Fruit fly (Drosophila melanogaster) whole organism, embryonic: ENCODE measurements around the gene Polr2M.

Experiments used
- Adf1 ChIP-seq: fragments of 200-800 bp; sonication (Bioruptor generic); IDR thresholded peaks from 2 replicates; pipeline ENCODE4 v1.3.6; 2022; ENCODE audit warnings: missing biosample characterization, missing genetic modification characterization
- Bgb ChIP-seq: fragments of 200-800 bp; sonication (Bioruptor generic); IDR thresholded peaks from 2 replicates; pipeline ENCODE4 v1.3.6; 2022; ENCODE audit warnings: missing biosample characterization, missing genetic modification characterization; ENCODE audit not compliant: partially characterized antibody
- CG10979 ChIP-seq: fragments of 200-800 bp; sonication (Bioruptor generic); optimal IDR thresholded peaks from 2 replicates; lab custom pipeline; 2018; ENCODE audit warnings: missing biosample characterization, mild to moderate bottlenecking, missing genetic modification characterization, moderate library complexity
- CG11247 ChIP-seq: fragments of 200-800 bp; sonication (Bioruptor generic); IDR thresholded peaks from 2 replicates; pipeline ENCODE4 v1.3.6; 2022; ENCODE audit warnings: missing biosample characterization, missing genetic modification characterization
- CG11456 ChIP-seq: fragments of 200-800 bp; sonication (Bioruptor generic); IDR thresholded peaks from 3 replicates; pipeline ENCODE4 v1.3.6; 2022; ENCODE audit warnings: missing biosample characterization, missing genetic modification characterization
- CG1233 ChIP-seq: fragments of 200-800 bp; sonication (Bioruptor generic); optimal IDR thresholded peaks from 4 replicates; lab custom pipeline; 2018; ENCODE audit warnings: missing biosample characterization, mild to moderate bottlenecking, missing genetic modification characterization
- CG12769 ChIP-seq: fragments of 200-800 bp; sonication (Bioruptor generic); optimal IDR thresholded peaks from 2 replicates; lab custom pipeline; 2019; ENCODE audit warnings: missing biosample characterization, mild to moderate bottlenecking, missing genetic modification characterization, moderate library complexity
- CG13287 ChIP-seq: fragments of 200-800 bp; sonication (Bioruptor generic); IDR thresholded peaks from 2 replicates; pipeline ENCODE4 v1.3.6; 2022; ENCODE audit warnings: missing biosample characterization, missing genetic modification characterization; ENCODE audit not compliant: partially characterized antibody
- CG14667 ChIP-seq: fragments of 200-800 bp; sonication (Bioruptor generic); IDR thresholded peaks from 2 replicates; pipeline ENCODE4 v1.3.6; 2022; ENCODE audit warnings: missing biosample characterization, missing genetic modification characterization
- CG17328 ChIP-seq: fragments of 200-800 bp; sonication (Bioruptor generic); IDR thresholded peaks from 2 replicates; pipeline ENCODE4 v1.3.6; 2022; ENCODE audit warnings: missing biosample characterization, missing genetic modification characterization
- CG17385 ChIP-seq: fragments of 200-800 bp; sonication (Bioruptor generic); optimal IDR thresholded peaks from 3 replicates; lab custom pipeline; 2018; ENCODE audit warnings: missing biosample characterization, mild to moderate bottlenecking, missing genetic modification characterization
- CG2120 ChIP-seq: fragments of 200-800 bp; sonication (Bioruptor generic); optimal IDR thresholded peaks from 3 replicates; lab custom pipeline; 2016; ENCODE audit warnings: missing biosample characterization, missing genetic modification characterization
- CG2678 ChIP-seq: fragments of 200-800 bp; sonication (Bioruptor generic); optimal IDR thresholded peaks from 3 replicates; lab custom pipeline; 2019; ENCODE audit warnings: missing biosample characterization, mild to moderate bottlenecking, missing genetic modification characterization, moderate library complexity
- CG30431 ChIP-seq: fragments of 200-800 bp; sonication (Bioruptor generic); optimal IDR thresholded peaks from 2 replicates; lab custom pipeline; 2017; ENCODE audit warnings: missing biosample characterization, missing genetic modification characterization
- CG4617 ChIP-seq: fragments of 200-800 bp; sonication (Bioruptor generic); optimal IDR thresholded peaks from 3 replicates; lab custom pipeline; 2016; ENCODE audit warnings: missing biosample characterization, missing genetic modification characterization, borderline replicate concordance
- CG6689 ChIP-seq: fragments of 200-800 bp; sonication (Bioruptor generic); IDR thresholded peaks from 2 replicates; pipeline ENCODE4 v1.3.6; 2022; ENCODE audit warnings: missing biosample characterization, missing genetic modification characterization
- CG7928 ChIP-seq: fragments of 200-800 bp; sonication (Bioruptor generic); optimal IDR thresholded peaks from 2 replicates; lab custom pipeline; 2017; ENCODE audit warnings: missing biosample characterization, mild to moderate bottlenecking, missing genetic modification characterization
- CG9437 ChIP-seq: fragments of 200-800 bp; sonication (Bioruptor generic); optimal IDR thresholded peaks from 2 replicates; lab custom pipeline; 2018; ENCODE audit warnings: missing biosample characterization, mild to moderate bottlenecking, missing genetic modification characterization
- CG9797 ChIP-seq: fragments of 200-800 bp; sonication (Bioruptor generic); optimal IDR thresholded peaks from 3 replicates; lab custom pipeline; 2018; ENCODE audit warnings: missing biosample characterization, mild to moderate bottlenecking, missing genetic modification characterization
- CG9932 ChIP-seq: fragments of 200-800 bp; sonication (Bioruptor generic); IDR thresholded peaks from 2 replicates; pipeline ENCODE4 v1.3.6; 2022; ENCODE audit warnings: missing biosample characterization, missing genetic modification characterization
- Dad ChIP-seq: fragments of 200-800 bp; sonication (Bioruptor generic); optimal IDR thresholded peaks from 3 replicates; lab custom pipeline; 2016; ENCODE audit warnings: missing biosample characterization, missing genetic modification characterization
- Dfd ChIP-seq, 2 experiments: fragments of >200 bp; optimal IDR thresholded peaks; 2 replicates each; lab custom pipeline; 2017; ENCODE audit warnings: missing biosample characterization in 2 of 2, missing genetic modification characterization in 2 of 2
- E2f2 ChIP-seq: fragments of 200-800 bp; sonication (Bioruptor generic); IDR thresholded peaks from 2 replicates; pipeline ENCODE4 v1.3.6; 2022; ENCODE audit warnings: missing biosample characterization, missing genetic modification characterization
- ERR ChIP-seq: fragments of 200-800 bp; sonication (Bioruptor generic); optimal IDR thresholded peaks from 2 replicates; lab custom pipeline; 2016; ENCODE audit warnings: missing biosample characterization, missing genetic modification characterization
- HHEX ChIP-seq: fragments of 200-800 bp; sonication (Bioruptor generic); optimal IDR thresholded peaks from 3 replicates; lab custom pipeline; 2017; ENCODE audit warnings: missing biosample characterization, mild to moderate bottlenecking, missing genetic modification characterization, missing genetic modification reagents
- HmgZ ChIP-seq: fragments of 200-800 bp; sonication (Bioruptor generic); optimal IDR thresholded peaks from 2 replicates; lab custom pipeline; 2018; ENCODE audit warnings: missing biosample characterization, mild to moderate bottlenecking, missing genetic modification characterization
- Lim3 ChIP-seq: fragments of 200-800 bp; sonication (Bioruptor generic); IDR thresholded peaks from 2 replicates; pipeline ENCODE4 v1.3.6; 2022; ENCODE audit warnings: missing biosample characterization, missing genetic modification characterization
- Mad ChIP-seq: fragments of 200-800 bp; sonication (Bioruptor generic); optimal IDR thresholded peaks from 2 replicates; lab custom pipeline; 2016; ENCODE audit warnings: missing biosample characterization, missing genetic modification characterization
- Med ChIP-seq: fragments of 200-800 bp; sonication (Bioruptor generic); peaks from one replicate; lab custom pipeline; 2016; ENCODE audit warnings: missing biosample characterization, missing genetic modification characterization, mild to moderate bottlenecking, inconsistent platforms, moderate library complexity
- Oaz ChIP-seq: fragments of 200-800 bp; sonication (Bioruptor generic); IDR thresholded peaks from 2 replicates; pipeline ENCODE4 v1.3.6; 2022; ENCODE audit warnings: missing biosample characterization, missing genetic modification characterization
- Ssrp ChIP-seq: fragments of 200-800 bp; sonication (Bioruptor generic); optimal IDR thresholded peaks from 2 replicates; lab custom pipeline; 2018; ENCODE audit warnings: missing biosample characterization, mild to moderate bottlenecking, missing genetic modification characterization, moderate library complexity
- Tbp ChIP-seq: fragments of >200 bp; optimal IDR thresholded peaks from 2 replicates; lab custom pipeline; 2018; ENCODE audit warnings: missing biosample characterization, missing genetic modification characterization
- Vsx1 ChIP-seq: fragments of 200-800 bp; sonication (Bioruptor generic); optimal IDR thresholded peaks from 2 replicates; lab custom pipeline; 2017; ENCODE audit warnings: missing biosample characterization, mild to moderate bottlenecking, missing genetic modification characterization, missing genetic modification reagents
- chinmo ChIP-seq: fragments of 200-800 bp; sonication (Bioruptor generic); IDR thresholded peaks from 4 replicates; pipeline ENCODE4 v1.3.6; 2022; ENCODE audit warnings: missing biosample characterization, missing genetic modification characterization; ENCODE audit not compliant: partially characterized antibody
- disco-r ChIP-seq: fragments of 200-800 bp; sonication (Bioruptor generic); optimal IDR thresholded peaks from 2 replicates; lab custom pipeline; 2016; ENCODE audit warnings: missing biosample characterization, missing genetic modification characterization
- dysf ChIP-seq: fragments of 200-800 bp; sonication (Bioruptor generic); IDR thresholded peaks from 3 replicates; pipeline ENCODE4 v1.3.6; 2022; ENCODE audit warnings: missing biosample characterization, missing genetic modification characterization
- emc ChIP-seq: fragments of 200-800 bp; sonication (Bioruptor generic); optimal IDR thresholded peaks from 2 replicates; lab custom pipeline; 2016; ENCODE audit warnings: missing biosample characterization, missing genetic modification characterization
- gsb ChIP-seq: fragments of 200-800 bp; sonication (Bioruptor generic); IDR thresholded peaks from 2 replicates; pipeline ENCODE4 v1.3.6; 2022; ENCODE audit warnings: missing biosample characterization, missing genetic modification characterization
- hbn ChIP-seq: fragments of 200-800 bp; sonication (Bioruptor generic); IDR thresholded peaks from 2 replicates; pipeline ENCODE4 v1.3.6; 2022; ENCODE audit warnings: missing biosample characterization, missing genetic modification characterization; ENCODE audit not compliant: partially characterized antibody
- hkb ChIP-seq, 2 experiments: fragments of 200-800 bp in 1 of 2; fragments of >200 bp in 1 of 2; sonication (Bioruptor generic) in 1 of 2; IDR thresholded peaks in 1 of 2; optimal IDR thresholded peaks in 1 of 2; 2 replicates each; pipeline versions ENCODE4 v1.3.6 to Lab custom; 2017 to 2022; ENCODE audit warnings: missing biosample characterization in 1 of 2, missing genetic modification characterization in 1 of 2
- inv ChIP-seq: fragments of 200-800 bp; sonication (Bioruptor generic); IDR thresholded peaks from 2 replicates; pipeline ENCODE4 v1.3.6; 2022; ENCODE audit warnings: missing biosample characterization, missing genetic modification characterization; ENCODE audit not compliant: partially characterized antibody
- lola ChIP-seq, 3 experiments: fragments of >200 bp in 2 of 3; fragments of 200-800 bp in 1 of 3; sonication (Bioruptor generic) in 1 of 3; optimal IDR thresholded peaks; 2 replicates each; lab custom pipeline; 2017 to 2019; ENCODE audit warnings: missing biosample characterization in 3 of 3, missing genetic modification characterization in 3 of 3, mild to moderate bottlenecking in 1 of 3, moderate library complexity in 1 of 3
- oc ChIP-seq: fragments of 200-800 bp; sonication (Bioruptor generic); optimal IDR thresholded peaks from 2 replicates; lab custom pipeline; 2018; ENCODE audit warnings: missing biosample characterization, mild to moderate bottlenecking, missing genetic modification characterization, moderate library complexity
- odd ChIP-seq: fragments of 200-800 bp; sonication (Bioruptor generic); optimal IDR thresholded peaks from 2 replicates; lab custom pipeline; 2017; ENCODE audit warnings: missing biosample characterization, mild to moderate bottlenecking, missing genetic modification characterization
- p53 ChIP-seq: fragments of 200-800 bp; sonication (Bioruptor generic); optimal IDR thresholded peaks from 2 replicates; lab custom pipeline; 2016; ENCODE audit warnings: missing biosample characterization, missing genetic modification characterization
- prd ChIP-seq, 3 experiments: fragments of >200 bp in 2 of 3; fragments of 200-800 bp in 1 of 3; sonication (Bioruptor generic) in 1 of 3; optimal IDR thresholded peaks in 2 of 3; IDR thresholded peaks in 1 of 3; 2 replicates in 2 of 3; 3 replicates in 1 of 3; pipeline versions ENCODE4 v1.3.6 to Lab custom; 2017 to 2022; ENCODE audit warnings: missing biosample characterization in 1 of 3, missing genetic modification characterization in 1 of 3
- row ChIP-seq: fragments of 200-800 bp; sonication (Bioruptor generic); IDR thresholded peaks from 3 replicates; pipeline ENCODE4 v1.3.6; 2022; ENCODE audit warnings: missing biosample characterization, missing genetic modification characterization
- schlank ChIP-seq: fragments of 200-800 bp; sonication (Bioruptor generic); optimal IDR thresholded peaks from 2 replicates; lab custom pipeline; 2018; ENCODE audit warnings: missing biosample characterization, mild to moderate bottlenecking, missing genetic modification characterization
- tio ChIP-seq: fragments of 200-800 bp; sonication (Bioruptor generic); optimal IDR thresholded peaks from 2 replicates; lab custom pipeline; 2017; ENCODE audit warnings: missing biosample characterization, missing genetic modification characterization, inconsistent platforms
- tna ChIP-seq: fragments of 200-800 bp; sonication (Bioruptor generic); IDR thresholded peaks from 2 replicates; pipeline ENCODE4 v1.3.6; 2022; ENCODE audit warnings: missing biosample characterization, missing genetic modification characterization; ENCODE audit not compliant: partially characterized antibody

Polr2M gene

dm6 chr3R:19229245-19229644, at the start of gene Polr2M, which contains the start of gene CG5250 (continued):
- TF ChIP-seq Adf1 (GFP tag; lab: Robert Waterston, UW) (no peak), CG9437 (no peak), CG13287 (GFP tag; lab: Robert Waterston, UW) (peak; percentile 48), Tbp (GFP tag; lab: Kevin White, UChicago) (no peak), dysf (no peak), CG7928 (GFP tag; lab: Kevin White, UChicago) (peak; percentile 90), disco-r (GFP tag; lab: Kevin White, UChicago) (no peak), hkb (optimal IDR thresholded peaks at IDR 0.05; lab: Kevin White, UChicago) (no peak), hkb (GFP tag; IDR thresholded peaks at IDR 0.05; lab: Robert Waterston, UW) (no peak), CG6689 (GFP tag; lab: Robert Waterston, UW) (no peak), Mad (GFP tag; lab: Kevin White, UChicago) (no peak), CG1233 (no peak), tio (GFP tag; lab: Kevin White, UChicago) (no peak), HHEX (GFP tag; lab: Kevin White, UChicago) (no peak), CG10979 (tag; lab: Kevin White, UChicago) (no peak), CG17385 (GFP tag; lab: Kevin White, UChicago) (no peak), CG9932 (no peak), CG12769 (tag; lab: Kevin White, UChicago) (no peak), CG11247 (GFP tag; lab: Robert Waterston, UW) (no peak), emc (GFP tag; lab: Kevin White, UChicago) (no peak), CG14667 (GFP tag; lab: Robert Waterston, UW) (no peak), oc (tag; lab: Kevin White, UChicago) (no peak), CG30431 (GFP tag; lab: Kevin White, UChicago) (no peak), CG2120 (GFP tag; lab: Kevin White, UChicago) (no peak), p53 (GFP tag; lab: Kevin White, UChicago) (no peak), CG17328 (GFP tag; lab: Robert Waterston, UW) (no peak), CG2678 (tag; lab: Kevin White, UChicago) (no peak), CG9797 (peak; percentile 64), Ssrp (tag; lab: Kevin White, UChicago) (no peak), odd (GFP tag; lab: Kevin White, UChicago) (no peak), ERR (no peak), chinmo (GFP tag; lab: Robert Waterston, UW) (0 out of 4 replicates have a peak, but pooled peaks have one; percentile 22), lola (GFP tag; optimal IDR thresholded peaks at IDR 0.05; lab: Kevin White, UChicago) (no peak), Oaz (no peak), prd (optimal IDR thresholded peaks at IDR 0.05; lab: Kevin White, UChicago) (no peak), prd (GFP tag; IDR thresholded peaks at IDR 0.05; lab: Robert Waterston, UW) (no peak), Bgb (GFP tag; lab: Robert Waterston, UW) (peak; percentile 14; the same call in 1 of the 2 replicates), E2f2 (peak; percentile 94), tna (GFP tag; lab: Robert Waterston, UW) (0 out of 2 replicates have a peak, but pooled peaks have one; percentile 47), Dfd (GFP tag; optimal IDR thresholded peaks at IDR 0.05; lab: Kevin White, UChicago) (no peak), Med (GFP tag; lab: Kevin White, UChicago) (peak; percentile 40), CG4617 (GFP tag; lab: Kevin White, UChicago) (peak; percentile 60), Vsx1 (GFP tag; lab: Kevin White, UChicago) (no peak), Lim3 (no peak), HmgZ (tag; lab: Kevin White, UChicago) (peak; percentile 9), hbn (GFP tag; lab: Robert Waterston, UW) (no peak), row (GFP tag; lab: Robert Waterston, UW) (no peak; the same call in 2 of the 3 replicates), schlank (tag; lab: Kevin White, UChicago) (no peak), gsb (no peak), Dad (GFP tag; lab: Kevin White, UChicago) (no peak), inv (GFP tag; lab: Robert Waterston, UW) (no peak), CG11456 (GFP tag; lab: Robert Waterston, UW) (no peak)
